Fruit fly (Drosophila melanogaster): ENCODE measurements around the gene CG14106.

Gene CG14106

dm6 chr3L:13412200-13412885, 13.1 kb downstream of the CG14106 start, which contains the start of the genes CG10222 and flr (continued):
- no peak for TF ChIP-seq ab (GFP tag; optimal IDR thresholded peaks at IDR 0.05)
- no peak for TF ChIP-seq wor (GFP tag; IDR thresholded peaks at IDR 0.05)
- TF ChIP-seq toy (GFP tag; IDR thresholded peaks at IDR 0.05), result no peak
- TF ChIP-seq CG17361 (GFP tag; IDR thresholded peaks at IDR 0.05), result peak; percentile 45; the same call in 1 of the 3 replicates
- no peak for TF ChIP-seq CG16863 (GFP tag; optimal IDR thresholded peaks at IDR 0.05)
- TF ChIP-seq Bteb2 (GFP tag; optimal IDR thresholded peaks at IDR 0.05), result no peak
- TF ChIP-seq bsh (GFP tag; optimal IDR thresholded peaks at IDR 0.05), result no peak
- 0 out of 3 replicates have a peak, but pooled peaks have one; percentile 44 for TF ChIP-seq CG7963 (GFP tag; IDR thresholded peaks at IDR 0.05; ENCODE audit: partially characterized antibody)
- TF ChIP-seq corto (GFP tag; optimal IDR thresholded peaks at IDR 0.05), result no peak
- TF ChIP-seq CG16779 (GFP tag; IDR thresholded peaks at IDR 0.05), result no peak
- peak; percentile 69 for TF ChIP-seq hb (GFP tag; IDR thresholded peaks at IDR 0.05; ENCODE audit: partially characterized antibody)
- TF ChIP-seq row (GFP tag; IDR thresholded peaks at IDR 0.05), result peak; percentile 77
- no peak for TF ChIP-seq Ssrp (tag; optimal IDR thresholded peaks at IDR 0.05)
- TF ChIP-seq CG2875 (GFP tag; optimal IDR thresholded peaks at IDR 0.05), result no peak
- no peak for TF ChIP-seq CG14965 (GFP tag; optimal IDR thresholded peaks at IDR 0.05; ENCODE audit: borderline replicate concordance)
- peak; percentile 71 for TF ChIP-seq unc-4 (GFP tag; IDR thresholded peaks at IDR 0.05; ENCODE audit: partially characterized antibody)
- no peak for TF ChIP-seq CG11456 (GFP tag; IDR thresholded peaks at IDR 0.05)
- TF ChIP-seq CG8924 (tag; optimal IDR thresholded peaks at IDR 0.05), result no peak
- TF ChIP-seq Ptx1 (GFP tag; IDR thresholded peaks at IDR 0.05), result no peak
- TF ChIP-seq MESR4 (GFP tag; optimal IDR thresholded peaks at IDR 0.05), result no peak
- TF ChIP-seq CG15011 (GFP tag; optimal IDR thresholded peaks at IDR 0.05), result no peak

DNA sequence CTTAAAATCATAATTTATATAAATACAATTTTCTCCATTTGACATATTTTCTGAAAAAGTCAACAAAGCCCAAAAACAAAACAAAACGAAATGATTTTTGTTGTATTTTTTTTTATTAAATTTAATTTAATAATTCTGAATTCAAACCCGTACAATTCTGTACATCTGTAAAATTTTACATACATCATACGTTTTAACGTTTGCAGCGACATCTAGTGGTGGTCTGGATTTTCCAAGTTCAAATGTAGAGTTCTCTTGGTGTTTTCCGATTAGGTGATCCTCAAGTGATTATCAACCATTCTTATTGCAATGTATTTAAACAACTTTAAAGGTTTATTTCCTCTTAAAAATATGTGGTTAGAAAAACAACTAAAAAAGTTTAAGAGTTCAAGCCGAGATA, 14.5 kb downstream of the CG14106 start:
- peak; percentile 38; the same call in 1 of the 2 replicates for TF ChIP-seq NFAT (GFP tag; IDR thresholded peaks at IDR 0.05)
- no peak for TF ChIP-seq CG10959 (GFP tag; IDR thresholded peaks at IDR 0.05)
- TF ChIP-seq CG16863 (GFP tag; optimal IDR thresholded peaks at IDR 0.05), result peak; percentile 8
- no peak for TF ChIP-seq CG10274 (GFP tag; optimal IDR thresholded peaks at IDR 0.05)
- no peak for TF ChIP-seq lbe (GFP tag; optimal IDR thresholded peaks at IDR 0.05)
- peak; percentile 100 for TF ChIP-seq CG10979 (tag; optimal IDR thresholded peaks at IDR 0.05)
- peak; percentile 27 for TF ChIP-seq CG4617 (GFP tag; optimal IDR thresholded peaks at IDR 0.05; ENCODE audit: borderline replicate concordance)
- TF ChIP-seq Aef1 (GFP tag; IDR thresholded peaks at IDR 0.05), result 0 out of 3 replicates have a peak, but pooled peaks have one; percentile 16
- TF ChIP-seq HLH54F (GFP tag; optimal IDR thresholded peaks at IDR 0.05), result no peak
- peak; percentile 14 for TF ChIP-seq Mad (GFP tag; optimal IDR thresholded peaks at IDR 0.05)
- peak; percentile 54 for TF ChIP-seq gem (tag; optimal IDR thresholded peaks at IDR 0.05)
- TF ChIP-seq chinmo (GFP tag; IDR thresholded peaks at IDR 0.05; ENCODE audit: partially characterized antibody), result 0 out of 4 replicates have a peak, but pooled peaks have one; percentile 31
- TF ChIP-seq ase (GFP tag; IDR thresholded peaks at IDR 0.05), result no peak
- TF ChIP-seq twi (tag; optimal IDR thresholded peaks at IDR 0.05), result peak; percentile 6
- peak; percentile 29 for TF ChIP-seq pnt (GFP tag; optimal IDR thresholded peaks at IDR 0.05)
- TF ChIP-seq CTCF (GFP tag; optimal IDR thresholded peaks at IDR 0.05), result peak; percentile 99
- no peak for TF ChIP-seq CG17912 (GFP tag; optimal IDR thresholded peaks at IDR 0.05)
- TF ChIP-seq stwl (tag; optimal IDR thresholded peaks at IDR 0.05), result peak; percentile 61
- TF ChIP-seq CG9932 (GFP tag; IDR thresholded peaks at IDR 0.05), result peak; percentile 43; the same call in 1 of the 2 replicates
- TF ChIP-seq CG9437 (GFP tag; optimal IDR thresholded peaks at IDR 0.05), result no peak
- peak; percentile 14 for TF ChIP-seq Ets97D (GFP tag; optimal IDR thresholded peaks at IDR 0.05)
- TF ChIP-seq NfI (GFP tag; optimal IDR thresholded peaks at IDR 0.05), result peak; percentile 32
- peak; percentile 7 for TF ChIP-seq Sry-δ (GFP tag; optimal IDR thresholded peaks at IDR 0.05)
- TF ChIP-seq jumu (GFP tag; optimal IDR thresholded peaks at IDR 0.05), result peak; percentile 15
- TF ChIP-seq CG2116 (GFP tag; optimal IDR thresholded peaks at IDR 0.05), result peak; percentile 18
- TF ChIP-seq CG4854 (GFP tag; optimal IDR thresholded peaks at IDR 0.05), result no peak
- TF ChIP-seq CG4424 (GFP tag; optimal IDR thresholded peaks at IDR 0.05), result peak; percentile 26
- TF ChIP-seq CG8388 (GFP tag; optimal IDR thresholded peaks at IDR 0.05), result peak; percentile 16
- peak; percentile 6 for TF ChIP-seq jing (GFP tag; optimal IDR thresholded peaks at IDR 0.05)
- TF ChIP-seq Jarid2 (GFP tag; optimal IDR thresholded peaks at IDR 0.05), result peak; percentile 34
